Fruit fly (Drosophila melanogaster): ENCODE measurements around the gene Lint-O.

Lint-O gene

DNA sequence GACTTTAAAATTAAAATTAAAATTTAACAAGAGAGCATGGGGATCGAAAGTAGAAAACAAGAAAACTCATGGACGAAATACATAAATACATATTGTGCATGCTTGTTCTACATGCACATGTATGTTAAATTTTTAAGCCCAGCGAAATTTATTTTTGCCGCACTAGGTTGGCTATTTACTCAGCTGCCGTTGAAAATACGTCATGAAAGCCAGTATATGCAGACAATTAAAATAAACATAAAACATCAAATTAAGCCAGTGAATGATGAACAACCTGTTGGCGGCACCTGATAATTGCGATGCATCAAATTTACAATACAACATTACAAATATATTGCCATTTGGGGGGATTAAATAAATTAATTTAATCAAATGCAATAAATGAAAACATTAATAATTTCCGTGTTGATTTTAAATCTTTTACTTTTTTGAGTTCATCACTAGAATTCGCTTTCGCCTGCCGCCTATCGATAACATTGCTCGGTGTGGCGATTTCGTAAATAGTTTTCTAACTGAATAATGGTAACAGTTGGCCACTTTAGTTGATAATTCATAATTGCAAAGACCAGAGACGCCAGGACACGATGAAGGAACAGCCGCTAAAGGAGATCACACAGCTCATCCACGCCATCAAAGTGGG lies 5.8 kb downstream of the Lint-O start, which contains the start of gene eIF2Bbeta (continued):
- TF ChIP-seq CoRest (tag; optimal IDR thresholded peaks at IDR 0.05) (no peak), MBD-R2 (GFP tag; IDR thresholded peaks at IDR 0.05) (peak; percentile 44; the same call in 1 of the 2 replicates), her (GFP tag; optimal IDR thresholded peaks at IDR 0.05) (no peak), HLH54F (GFP tag; optimal IDR thresholded peaks at IDR 0.05) (no peak), dysf (GFP tag; IDR thresholded peaks at IDR 0.05) (no peak), Bgb (GFP tag; IDR thresholded peaks at IDR 0.05; ENCODE audit: partially characterized antibody) (no peak), CG12219 (GFP tag; optimal IDR thresholded peaks at IDR 0.05) (no peak), Myb (GFP tag; optimal IDR thresholded peaks at IDR 0.05) (peak; percentile 3), nmo (GFP tag; optimal IDR thresholded peaks at IDR 0.05) (no peak), Tbp (GFP tag; optimal IDR thresholded peaks at IDR 0.05) (no peak), Stat92E (GFP tag; optimal IDR thresholded peaks at IDR 0.05) (no peak)

DNA sequence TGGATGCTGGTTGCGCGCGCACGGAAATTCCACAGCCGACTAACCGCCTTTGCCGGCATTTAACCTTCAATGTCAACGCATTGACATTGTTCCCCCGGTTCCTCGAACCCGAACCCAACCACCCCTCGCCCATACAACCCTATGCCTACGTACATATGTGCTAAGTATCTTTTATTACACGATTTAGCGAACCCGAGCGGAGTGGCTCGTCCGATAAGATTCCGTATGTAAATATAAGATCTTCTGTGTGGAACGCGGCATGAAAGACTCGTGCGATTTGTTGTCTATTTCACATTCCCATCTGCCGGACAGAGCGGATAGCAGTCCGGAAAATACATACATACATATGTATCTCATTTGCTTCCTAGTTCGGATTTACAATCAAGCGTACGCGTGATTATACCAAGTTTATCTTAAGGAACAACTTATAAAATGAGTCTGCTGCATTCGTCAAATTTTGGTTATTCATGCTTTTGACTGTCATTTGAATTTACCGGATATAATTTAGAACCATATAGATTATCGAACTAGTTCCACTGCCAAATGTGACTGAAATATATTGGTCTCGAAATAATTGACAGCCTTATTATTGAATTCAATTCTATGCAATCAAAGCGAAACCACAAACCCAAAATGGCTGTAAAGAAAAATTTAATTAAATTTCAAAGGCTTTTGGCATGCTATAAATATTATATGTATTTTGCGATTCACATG lies 9.0 kb downstream of the Lint-O start, which contains the start of gene CG2680:
CG2680 (minus strand) TSS at position 51 of the 714 bp plus-strand sequence.
- TF ChIP-seq CG31441 (GFP tag; IDR thresholded peaks at IDR 0.05) = 0 out of 2 replicates have a peak, but pooled peaks have one; percentile 4
- TF ChIP-seq eve (GFP tag; optimal IDR thresholded peaks at IDR 0.05) = no peak
- TF ChIP-seq CG15514 (GFP tag; optimal IDR thresholded peaks at IDR 0.05) = peak; percentile 98
- TF ChIP-seq CG15601 (tag; optimal IDR thresholded peaks at IDR 0.05) = peak; percentile 55
- peak; percentile 3 for TF ChIP-seq stwl (tag; optimal IDR thresholded peaks at IDR 0.05)
- TF ChIP-seq CG15011 (GFP tag; optimal IDR thresholded peaks at IDR 0.05) = no peak
- peak; percentile 64 for TF ChIP-seq Med (GFP tag)
- no peak for TF ChIP-seq pb (GFP tag; optimal IDR thresholded peaks at IDR 0.05)
- TF ChIP-seq Dfd (GFP tag; optimal IDR thresholded peaks at IDR 0.05) = no peak
- 0 out of 2 replicates have a peak, but pooled peaks have one; percentile 34 for TF ChIP-seq crol (GFP tag; IDR thresholded peaks at IDR 0.05)
- TF ChIP-seq ERR (GFP tag; optimal IDR thresholded peaks at IDR 0.05) = peak; percentile 39
- peak; percentile 41 for TF ChIP-seq Ets97D (GFP tag; optimal IDR thresholded peaks at IDR 0.05)
- TF ChIP-seq Deaf1 (tag; optimal IDR thresholded peaks at IDR 0.05) = peak; percentile 33

DNA sequence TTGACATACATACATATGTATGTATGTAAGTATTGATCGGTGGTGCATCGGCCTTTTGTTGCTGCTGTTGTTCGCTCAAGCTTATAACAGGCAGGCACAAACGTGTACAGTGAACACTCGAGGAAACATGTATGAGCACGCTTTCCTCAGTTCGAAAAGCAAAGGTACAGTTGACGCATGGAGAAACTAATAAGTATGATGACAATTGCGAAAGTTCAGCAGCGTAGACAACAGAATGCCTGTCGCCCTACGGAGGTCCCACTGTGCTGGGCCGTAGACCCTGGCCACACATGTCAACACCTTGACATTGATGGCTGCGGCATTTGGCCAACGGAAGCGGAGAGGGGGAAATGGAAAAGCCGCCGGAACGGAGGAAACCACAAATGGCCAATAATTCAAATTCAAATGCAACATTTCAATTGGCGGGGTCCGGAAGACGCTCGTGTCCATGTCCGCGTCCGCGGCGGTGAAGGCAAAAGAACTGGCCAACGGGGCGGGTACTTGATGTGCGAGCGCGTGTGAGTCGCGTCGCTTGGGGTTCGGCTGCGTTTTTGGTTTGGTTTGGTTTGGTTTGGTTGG lies 9.7 kb downstream of the Lint-O start, which contains the start of gene CG2681:
CG2681 (plus strand) TSS at position 529 of the 579 bp plus-strand sequence.
- peak; percentile 68 for TF ChIP-seq dysf (GFP tag; IDR thresholded peaks at IDR 0.05)
- TF ChIP-seq fd96Cb (tag; optimal IDR thresholded peaks at IDR 0.05) = peak; percentile 18
- TF ChIP-seq btn (GFP tag; optimal IDR thresholded peaks at IDR 0.05) = no peak
- peak; percentile 46; the same call in 1 of the 2 replicates for TF ChIP-seq CG14667 (GFP tag; IDR thresholded peaks at IDR 0.05)
- TF ChIP-seq pho (GFP tag; optimal IDR thresholded peaks at IDR 0.05) = peak; percentile 3
- peak; percentile 35; the same call in 1 of the 2 replicates for TF ChIP-seq Nf-YA (GFP tag; IDR thresholded peaks at IDR 0.05)
- no peak for TF ChIP-seq CG12299 (tag; optimal IDR thresholded peaks at IDR 0.05)
- no peak for TF ChIP-seq CG10147 (GFP tag; optimal IDR thresholded peaks at IDR 0.05)
- peak; percentile 15; the same call in 1 of the 3 replicates for TF ChIP-seq CG7357 (GFP tag; IDR thresholded peaks at IDR 0.05)
- TF ChIP-seq tx (GFP tag; optimal IDR thresholded peaks at IDR 0.05) = no peak
- peak; percentile 52 for TF ChIP-seq vvl (GFP tag; IDR thresholded peaks at IDR 0.05)
- peak; percentile 12 for TF ChIP-seq Abd-B (GFP tag; optimal IDR thresholded peaks at IDR 0.05)
- TF ChIP-seq dimm (GFP tag; IDR thresholded peaks at IDR 0.05) = 0 out of 2 replicates have a peak, but pooled peaks have one; percentile 22
- TF ChIP-seq CG3726 (GFP tag; IDR thresholded peaks at IDR 0.05) = 0 out of 3 replicates have a peak, but pooled peaks have one; percentile 37
- no peak for TF ChIP-seq Deaf1 (tag; optimal IDR thresholded peaks at IDR 0.05)
- TF ChIP-seq CG2116 (GFP tag; optimal IDR thresholded peaks at IDR 0.05) = no peak
- peak; percentile 65 for TF ChIP-seq Drgx (GFP tag; IDR thresholded peaks at IDR 0.05)
- no peak for TF ChIP-seq Max (GFP tag; optimal IDR thresholded peaks at IDR 0.05)
- no peak for TF ChIP-seq Trl (optimal IDR thresholded peaks at IDR 0.05)
- TF ChIP-seq Trl (GFP tag; optimal IDR thresholded peaks at IDR 0.05) = peak; percentile 8
- TF ChIP-seq Atf6 (GFP tag; IDR thresholded peaks at IDR 0.05) = peak; percentile 32; the same call in 1 of the 2 replicates
- TF ChIP-seq HLH3B (GFP tag; IDR thresholded peaks at IDR 0.05) = peak; percentile 56
- peak; percentile 37; the same call in 2 of the 3 replicates for TF ChIP-seq tgo (GFP tag; IDR thresholded peaks at IDR 0.05)
- 0 out of 3 replicates have a peak, but pooled peaks have one; percentile 51 for TF ChIP-seq otp (GFP tag; IDR thresholded peaks at IDR 0.05)
